Worm (Caenorhabditis elegans) whole organism, early embryonic: ENCODE data around the gene kin-5.

ENCODE experiments used
- B0310.2 ChIP-seq: sonication (generic microtip); optimal IDR thresholded peaks from 2 replicates; lab custom pipeline; 2016; ENCODE audit warnings: mild to moderate bottlenecking, missing genetic modification characterization, missing compliant biosample characterization
- aly-1 ChIP-seq: sonication (generic microtip); optimal IDR thresholded peaks from 2 replicates; lab custom pipeline; 2016; ENCODE audit warnings: missing genetic modification characterization, missing compliant biosample characterization
- ama-1 ChIP-seq: fragments of 150-350 bp; optimal IDR thresholded peaks from 2 replicates; lab custom pipeline; 2014
- ceh-13 ChIP-seq: fragments of 200-800 bp; sonication (Bioruptor generic); optimal IDR thresholded peaks from 2 replicates; lab custom pipeline; 2018; ENCODE audit warnings: mild to moderate bottlenecking, missing genetic modification characterization, missing compliant biosample characterization
- ceh-36 ChIP-seq: sonication (generic microtip); optimal IDR thresholded peaks from 2 replicates; lab custom pipeline; 2016; ENCODE audit warnings: missing genetic modification characterization, inconsistent platforms, missing compliant biosample characterization
- flt-1 ChIP-seq: fragments of 200-800 bp; sonication (Bioruptor generic); IDR thresholded peaks from 2 replicates; pipeline ENCODE4 v1.3.6; 2022; ENCODE audit warnings: missing genetic modification characterization, missing compliant biosample characterization
- hmbx-1 ChIP-seq: sonication (generic microtip); optimal IDR thresholded peaks from 2 replicates; lab custom pipeline; 2016; ENCODE audit warnings: mild to moderate bottlenecking, missing genetic modification characterization, missing compliant biosample characterization
- hmg-4 ChIP-seq: fragments of 200-800 bp; sonication (Bioruptor generic); optimal IDR thresholded peaks from 2 replicates; lab custom pipeline; 2018; ENCODE audit warnings: mild to moderate bottlenecking, missing genetic modification characterization, missing compliant biosample characterization
- pes-1 ChIP-seq: fragments of 200-800 bp; sonication (Bioruptor generic); IDR thresholded peaks from 2 replicates; pipeline ENCODE4 v1.3.6; 2022; ENCODE audit warnings: missing genetic modification reagents, missing genetic modification characterization, missing compliant biosample characterization
- tbx-11 ChIP-seq: fragments of 200-800 bp; sonication (Bioruptor generic); IDR thresholded peaks from 2 replicates; pipeline ENCODE4 v1.3.6; 2022; ENCODE audit warnings: missing genetic modification characterization, missing compliant biosample characterization
- tbx-37 ChIP-seq: fragments of 200-800 bp; sonication (Bioruptor generic); conservative IDR thresholded peaks from 2 replicates; pipeline ENCODE4 v1.3.6; 2022; ENCODE audit warnings: missing genetic modification reagents, missing genetic modification characterization, missing compliant biosample characterization
- tra-4 ChIP-seq: sonication (generic microtip); optimal IDR thresholded peaks from 2 replicates; lab custom pipeline; 2017; ENCODE audit warnings: missing genetic modification characterization, missing compliant biosample characterization

ce11 chrIV:9994895-9995394 is 26.0 kb upstream of the kin-5 start, which contains the start of gene uba-1:
- TF ChIP-seq tbx-11 (GFP tag; lab: Robert Waterston, UW) = no peak
- TF ChIP-seq flt-1 (GFP tag; lab: Robert Waterston, UW) = no peak
- peak; percentile 61 for TF ChIP-seq ama-1 (lab: Kevin White, UChicago)
- TF ChIP-seq B0310.2 (tag; lab: Kevin White, UChicago) = no peak
- no peak for TF ChIP-seq tra-4
- TF ChIP-seq pes-1 (GFP tag; lab: Robert Waterston, UW) = no peak
- TF ChIP-seq hmg-4 (GFP tag; lab: Kevin White, UChicago) = no peak
- TF ChIP-seq tbx-37 = no peak
- TF ChIP-seq ceh-13 (GFP tag; lab: Kevin White, UChicago) = no peak
- no peak for TF ChIP-seq ceh-36
- TF ChIP-seq aly-1 (tag; lab: Kevin White, UChicago) = no peak
- TF ChIP-seq hmbx-1 (tag; lab: Kevin White, UChicago) = no peak
